Worm (Caenorhabditis elegans) whole organism, L4/young adult: ENCODE data around the gene F40F8.3.

Experiments
- W03F9.2 ChIP-seq: fragments of 150-350 bp; optimal IDR thresholded peaks from 2 replicates; lab custom pipeline; 2014; ENCODE audit warnings: missing biosample characterization, missing genetic modification characterization
- dao-5 ChIP-seq: sonication (generic microtip); optimal IDR thresholded peaks from 2 replicates; lab custom pipeline; 2016; ENCODE audit warnings: missing genotype, missing genetic modification characterization, moderate library complexity, missing compliant biosample characterization
- him-1 ChIP-seq: sonication (generic microtip); optimal IDR thresholded peaks from 2 replicates; lab custom pipeline; 2016; ENCODE audit warnings: missing genotype, missing genetic modification reagents, missing genetic modification characterization, missing compliant biosample characterization

F40F8.3 gene

DNA sequence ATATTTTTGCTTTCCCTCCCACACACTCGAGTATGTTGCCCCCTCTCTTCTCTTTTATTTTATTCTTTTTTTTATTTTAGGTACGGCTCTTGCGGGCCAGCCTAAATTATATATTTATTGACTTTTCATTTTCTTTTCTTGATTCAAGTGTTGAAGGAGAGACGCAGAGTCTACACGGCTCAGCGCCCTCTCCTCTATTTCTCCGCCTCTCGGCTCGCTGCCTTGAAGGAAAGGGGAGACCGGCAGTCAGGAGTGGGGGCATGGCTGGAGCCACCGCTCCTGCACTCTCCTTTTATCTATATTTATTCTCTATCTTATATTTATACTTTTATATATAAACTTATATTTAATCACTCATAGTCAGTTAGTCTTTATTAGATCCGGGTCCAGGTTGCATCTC, 37.3 kb downstream of the F40F8.3 start:
- TF ChIP-seq him-1 (tag; lab: Kevin White, UChicago) (no peak), dao-5 (tag; lab: Kevin White, UChicago) (no peak), W03F9.2 (tag; lab: Kevin White, UChicago) (no peak)

DNA sequence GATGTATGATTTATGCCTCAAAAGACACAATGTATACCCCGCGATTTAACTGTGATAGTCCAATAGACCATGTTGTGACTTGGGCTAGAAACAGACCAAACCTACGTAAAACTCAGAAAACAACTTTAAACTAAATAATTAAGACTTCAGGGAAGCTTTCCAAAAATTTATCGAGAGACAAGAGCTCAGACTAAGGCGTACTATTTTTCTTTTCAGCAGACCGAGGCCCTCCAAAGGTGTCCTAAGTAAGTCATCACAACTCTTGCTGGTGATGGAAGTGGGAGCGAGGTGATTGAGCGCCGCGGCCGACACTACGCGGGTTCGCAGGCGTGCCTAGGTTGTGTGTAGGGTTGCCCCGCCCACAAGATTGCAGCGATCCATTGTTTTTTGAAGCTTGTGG, 38.0 kb downstream of the F40F8.3 start:
- TF ChIP-seq him-1 (tag; lab: Kevin White, UChicago) (no peak), W03F9.2 (tag; lab: Kevin White, UChicago) (peak; percentile 43)

DNA sequence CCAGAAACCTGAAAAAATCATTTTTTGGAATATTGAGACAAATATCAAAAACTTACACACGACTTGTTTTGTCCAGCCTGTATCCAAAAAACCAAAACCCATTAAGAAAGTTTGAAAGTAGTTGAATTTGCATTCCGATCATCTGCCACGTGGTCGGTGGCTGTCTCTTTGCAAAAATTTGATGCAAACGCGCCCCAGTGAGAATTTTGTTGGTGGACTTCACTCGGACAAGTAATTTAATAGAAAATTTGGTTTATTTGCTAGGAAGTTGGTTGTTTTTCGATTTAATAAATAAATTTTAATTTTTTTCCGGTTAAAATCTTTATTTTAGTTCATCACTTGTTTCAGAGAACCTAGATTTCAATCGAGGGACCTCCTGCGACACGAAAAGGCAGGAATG, 46.3 kb downstream of the F40F8.3 start:
- TF ChIP-seq W03F9.2 (tag; lab: Kevin White, UChicago) (no peak), him-1 (tag; lab: Kevin White, UChicago) (no peak), dao-5 (tag; lab: Kevin White, UChicago) (no peak)

DNA sequence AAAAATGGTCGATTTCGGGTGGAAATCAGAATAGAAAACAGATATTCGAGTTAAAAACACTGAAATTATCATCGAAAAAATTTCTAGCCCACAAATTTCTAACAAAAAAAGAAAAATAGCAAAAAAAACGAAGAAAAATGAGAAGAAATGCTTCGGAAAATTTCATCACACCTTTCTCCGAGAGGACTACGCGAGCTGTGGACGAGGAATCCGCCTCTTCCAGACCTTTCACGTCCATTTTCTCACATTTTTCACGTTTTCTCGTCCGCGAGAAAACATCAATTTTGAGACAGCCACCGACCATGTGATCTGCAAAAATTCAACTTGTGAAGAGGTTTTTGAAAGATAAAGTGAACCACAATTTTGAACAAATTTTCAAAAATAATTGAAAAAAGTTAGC, 47.4 kb downstream of the F40F8.3 start:
- TF ChIP-seq W03F9.2 (tag; lab: Kevin White, UChicago) (no peak), him-1 (tag; lab: Kevin White, UChicago) (no peak), dao-5 (tag; lab: Kevin White, UChicago) (no peak)

DNA sequence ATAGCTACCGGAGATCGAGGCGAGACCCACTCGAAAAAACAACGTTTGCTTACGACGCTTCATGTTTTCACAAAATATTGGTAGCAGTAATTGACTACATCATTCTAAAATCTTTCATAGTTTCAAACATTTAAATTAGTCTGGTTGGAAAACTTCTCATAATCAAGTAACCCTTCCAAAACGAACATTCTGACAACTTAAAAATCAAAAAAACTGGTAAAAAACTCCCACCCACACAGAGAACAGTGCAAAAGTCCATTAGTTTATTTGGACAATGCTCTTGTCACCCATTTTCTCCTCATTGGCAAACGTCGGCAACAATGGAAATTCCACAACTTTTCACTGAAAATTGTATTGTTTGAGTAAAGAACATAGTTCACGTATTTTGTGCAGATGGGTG, 48.3 kb downstream of the F40F8.3 start, which contains the start of gene F37H8.6:
TSS of gene F37H8.6 (minus strand) at position 101 of the 400 bp plus-strand sequence.
- TF ChIP-seq dao-5 (tag; lab: Kevin White, UChicago): no peak
- TF ChIP-seq W03F9.2 (tag; lab: Kevin White, UChicago): no peak

DNA sequence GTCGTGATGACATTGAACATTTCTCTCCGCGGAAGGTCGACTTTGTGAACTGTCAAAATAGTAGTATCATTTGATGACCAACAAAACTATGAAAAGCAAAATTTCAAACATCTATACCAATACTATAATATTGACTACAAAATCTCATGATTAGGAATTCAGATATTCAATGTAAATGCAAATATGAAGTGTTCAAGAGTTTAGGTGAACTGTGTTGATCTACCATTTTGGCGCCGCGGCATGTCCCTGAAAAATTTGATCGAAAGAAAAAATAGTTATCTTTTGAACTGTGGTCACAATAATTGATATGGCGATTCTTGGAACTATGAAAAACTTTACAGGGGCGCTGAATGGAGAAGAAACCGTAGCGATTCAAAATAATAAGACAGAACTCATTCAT, 49.6 kb downstream of the F40F8.3 start:
- TF ChIP-seq W03F9.2 (tag; lab: Kevin White, UChicago): no peak
- no peak for TF ChIP-seq him-1 (tag; lab: Kevin White, UChicago)
